Fruit fly (Drosophila melanogaster) whole organism, wandering third instar larva: Measurements from ENCODE around the gene Cyp4ac2.

Experiments
- Abd-B ChIP-seq: fragments of >200 bp; optimal IDR thresholded peaks from 2 replicates; lab custom pipeline; 2017; ENCODE audit warnings: missing biosample characterization, missing genetic modification characterization
- CG32264 ChIP-seq: fragments of 200-800 bp; sonication (Bioruptor generic); optimal IDR thresholded peaks from 2 replicates; lab custom pipeline; 2016; ENCODE audit warnings: missing biosample characterization, missing genetic modification characterization
- CG9705 ChIP-seq: fragments of 200-800 bp; sonication (Bioruptor generic); optimal IDR thresholded peaks from 2 replicates; lab custom pipeline; 2018; ENCODE audit warnings: missing biosample characterization, mild to moderate bottlenecking, missing genetic modification characterization
- CrebA ChIP-seq: fragments of 200-800 bp; sonication (Bioruptor generic); optimal IDR thresholded peaks from 2 replicates; lab custom pipeline; 2016; ENCODE audit warnings: missing biosample characterization, mild to moderate bottlenecking, missing genetic modification characterization, borderline replicate concordance
- Dfd ChIP-seq: fragments of >200 bp; optimal IDR thresholded peaks from 2 replicates; lab custom pipeline; 2017; ENCODE audit warnings: missing biosample characterization, missing genetic modification characterization
- Dif ChIP-seq: fragments of 200-275, 200-300 bp; sonication (Bioruptor generic); optimal IDR thresholded peaks from 2 replicates; lab custom pipeline; 2018; ENCODE audit warnings: missing biosample characterization, missing genetic modification characterization; ENCODE audit not compliant: partially characterized antibody
- GATAd ChIP-seq: sonication (Bioruptor generic); optimal IDR thresholded peaks from 2 replicates; lab custom pipeline; 2016; ENCODE audit warnings: missing biosample characterization, missing genetic modification characterization
- HLH106 ChIP-seq: fragments of 200-800 bp; optimal IDR thresholded peaks from 3 replicates; lab custom pipeline; 2019; ENCODE audit warnings: missing biosample characterization, mild to moderate bottlenecking, missing genetic modification characterization, moderate library complexity
- Hnf4 ChIP-seq: fragments of 200-800 bp; sonication (Bioruptor generic); optimal IDR thresholded peaks from 2 replicates; lab custom pipeline; 2016; ENCODE audit warnings: missing biosample characterization, mild to moderate bottlenecking, missing genetic modification characterization
- Hr83 ChIP-seq: fragments of 200-300 bp; sonication (Bioruptor generic); optimal IDR thresholded peaks from 2 replicates; lab custom pipeline; 2016; ENCODE audit warnings: missing biosample characterization, mild to moderate bottlenecking, missing genetic modification characterization, moderate library complexity; ENCODE audit not compliant: poor library complexity, severe bottlenecking
- Jra ChIP-seq: sonication (Bioruptor generic); optimal IDR thresholded peaks from 2 replicates; lab custom pipeline; 2016; ENCODE audit warnings: missing biosample characterization, missing genetic modification characterization
- N ChIP-seq: fragments of >200 bp; optimal IDR thresholded peaks from 2 replicates; lab custom pipeline; 2018; ENCODE audit warnings: missing biosample characterization, missing external identifiers, missing genetic modification characterization
- OdsH ChIP-seq: fragments of 200-800 bp; sonication (Bioruptor generic); optimal IDR thresholded peaks from 2 replicates; lab custom pipeline; 2016; ENCODE audit warnings: missing biosample characterization, mild to moderate bottlenecking, missing genetic modification characterization
- Rel ChIP-seq, 2 experiments: fragments of 200-800 bp; sonication (Bioruptor generic) in 1 of 2; optimal IDR thresholded peaks; 2 replicates in 1 of 2; 3 replicates in 1 of 2; lab custom pipeline; 2016 to 2019; ENCODE audit warnings: mild to moderate bottlenecking in 2 of 2, missing biosample characterization in 2 of 2, missing genetic modification characterization in 2 of 2, moderate library complexity in 1 of 2
- Sp1 ChIP-seq: fragments of 200-800 bp; sonication (Bioruptor generic); optimal IDR thresholded peaks from 3 replicates; lab custom pipeline; 2019; ENCODE audit warnings: missing biosample characterization, mild to moderate bottlenecking, missing genetic modification characterization, moderate library complexity
- Vsx2 ChIP-seq: fragments of 200-300, 225-300 bp; sonication (Bioruptor generic); optimal IDR thresholded peaks from 2 replicates; lab custom pipeline; 2018; ENCODE audit warnings: missing biosample characterization, missing genetic modification characterization; ENCODE audit not compliant: partially characterized antibody
- br ChIP-seq: fragments of 200-800 bp; sonication (Bioruptor generic); optimal IDR thresholded peaks from 2 replicates; lab custom pipeline; 2016; ENCODE audit warnings: missing biosample characterization, missing genetic modification characterization
- brk ChIP-seq: fragments of 200-800 bp; sonication (Bioruptor generic); optimal IDR thresholded peaks from 2 replicates; lab custom pipeline; 2016; ENCODE audit warnings: missing biosample characterization, mild to moderate bottlenecking, missing genetic modification characterization
- dl ChIP-seq, 2 experiments: fragments of 175-275, 200-275 bp in 1 of 2; fragments of 200-275 bp in 1 of 2; sonication (Bioruptor generic); optimal IDR thresholded peaks; lab custom pipeline; 2018; ENCODE audit warnings: mild to moderate bottlenecking in 2 of 2, missing biosample characterization in 2 of 2, missing genetic modification characterization in 2 of 2, moderate library complexity in 2 of 2; ENCODE audit not compliant: partially characterized antibody in 2 of 2, insufficient read depth in 1 of 2
- dmrt93B ChIP-seq: fragments of 200-800 bp; sonication (Bioruptor generic); optimal IDR thresholded peaks from 2 replicates; lab custom pipeline; 2018; ENCODE audit warnings: missing biosample characterization, mild to moderate bottlenecking, missing genetic modification characterization
- dsf ChIP-seq: sonication (Bioruptor generic); optimal IDR thresholded peaks from 2 replicates; lab custom pipeline; 2016; ENCODE audit warnings: missing biosample characterization, missing genetic modification characterization, borderline replicate concordance
- ey ChIP-seq: fragments of 200-800 bp; sonication (Bioruptor generic); optimal IDR thresholded peaks from 2 replicates; lab custom pipeline; 2016; ENCODE audit warnings: missing biosample characterization, missing genetic modification characterization
- foxo ChIP-seq, 2 experiments: fragments of 200-800 bp; sonication (Bioruptor generic); optimal IDR thresholded peaks; 2 replicates in 1 of 2; 3 replicates in 1 of 2; lab custom pipeline; 2016 to 2017; ENCODE audit warnings: missing biosample characterization in 2 of 2, missing genetic modification characterization in 2 of 2
- fru ChIP-seq: fragments of 200-800 bp; sonication (Bioruptor generic); optimal IDR thresholded peaks from 3 replicates; lab custom pipeline; 2016; ENCODE audit warnings: missing biosample characterization, mild to moderate bottlenecking, missing genetic modification characterization
- h ChIP-seq: fragments of 200-800 bp; sonication (Bioruptor generic); optimal IDR thresholded peaks from 3 replicates; lab custom pipeline; 2016; ENCODE audit warnings: missing biosample characterization, mild to moderate bottlenecking, missing genetic modification characterization
- pan ChIP-seq: fragments of >200 bp; optimal IDR thresholded peaks from 2 replicates; lab custom pipeline; 2017
- psq ChIP-seq: fragments of 200-800 bp; sonication (Bioruptor generic); optimal IDR thresholded peaks from 3 replicates; lab custom pipeline; 2017; ENCODE audit warnings: missing biosample characterization, mild to moderate bottlenecking, missing genetic modification characterization, moderate library complexity
- rgr ChIP-seq: fragments of 200-800 bp; sonication (Bioruptor generic); optimal IDR thresholded peaks from 3 replicates; lab custom pipeline; 2016; ENCODE audit warnings: missing biosample characterization, mild to moderate bottlenecking, missing genetic modification characterization
- sage ChIP-seq: fragments of 200-800 bp; sonication (Bioruptor generic); optimal IDR thresholded peaks from 2 replicates; lab custom pipeline; 2016; ENCODE audit warnings: missing biosample characterization, mild to moderate bottlenecking, missing genetic modification characterization
- tai ChIP-seq: sonication (Bioruptor generic); optimal IDR thresholded peaks from 2 replicates; lab custom pipeline; 2016; ENCODE audit warnings: missing biosample characterization, missing genetic modification characterization
- usp ChIP-seq: fragments of >200 bp; optimal IDR thresholded peaks from 2 replicates; lab custom pipeline; 2017; ENCODE audit warnings: missing biosample characterization, missing genetic modification characterization
- woc ChIP-seq: sonication (Bioruptor generic); optimal IDR thresholded peaks from 2 replicates; lab custom pipeline; 2016; ENCODE audit warnings: missing biosample characterization, mild to moderate bottlenecking, missing genetic modification characterization

Cyp4ac2 gene

dm6 chr2L:5249766-5250165 is 16.4 kb upstream of the Cyp4ac2 start (continued):
- TF ChIP-seq sage (GFP tag; lab: Kevin White, UChicago) (no peak), woc (GFP tag; lab: Kevin White, UChicago) (peak; percentile 87), dl (GFP tag; optimal IDR thresholded peaks at IDR 0.05; lab: Kevin White, UChicago; ENCODE audit: insufficient read depth in 1 of 2, partially characterized antibody in 2 of 2) (no peak)

dm6 chr2L:5251150-5251549 is 15.0 kb upstream of the Cyp4ac2 start:
- no peak for TF ChIP-seq sage (GFP tag; lab: Kevin White, UChicago)
- TF ChIP-seq dsf (GFP tag; lab: Kevin White, UChicago), result no peak
- no peak for TF ChIP-seq pan (lab: Kevin White, UChicago)
- no peak for TF ChIP-seq HLH106
- no peak for TF ChIP-seq N (GFP tag; lab: Kevin White, UChicago)
- TF ChIP-seq woc (GFP tag; lab: Kevin White, UChicago), result no peak
- no peak for TF ChIP-seq fru (GFP tag; lab: Kevin White, UChicago)
- TF ChIP-seq Hr83 (GFP tag; lab: Kevin White, UChicago), result no peak
- TF ChIP-seq, all 38 proteins: peak for 0

dm6 chr2L:5251725-5252124 is 14.5 kb upstream of the Cyp4ac2 start:
- TF ChIP-seq CG32264 (no peak), HLH106 (peak; percentile 15)
- TF ChIP-seq, all 38 proteins: peak for 1

dm6 chr2L:5252399-5253030 is 13.7 kb upstream of the Cyp4ac2 start:
- TF ChIP-seq HLH106, result peak; percentile 82
- peak; percentile 82 for TF ChIP-seq OdsH (GFP tag; lab: Kevin White, UChicago)
- TF ChIP-seq Hnf4 (GFP tag; lab: Kevin White, UChicago), result peak; percentile 31
- TF ChIP-seq Dfd (GFP tag; lab: Kevin White, UChicago), result no peak
- peak; percentile 63 for TF ChIP-seq brk (GFP tag; lab: Kevin White, UChicago)
- TF ChIP-seq foxo (GFP tag; optimal IDR thresholded peaks at IDR 0.05; lab: Kevin White, UChicago), result peak in 1 of 2 experiments; percentile 81
- TF ChIP-seq tai (GFP tag; lab: Kevin White, UChicago), result peak; percentile 74
- TF ChIP-seq Sp1, result peak; percentile 80
- peak; percentile 61 for TF ChIP-seq CrebA (GFP tag; lab: Kevin White, UChicago)
- peak; percentile 81 for TF ChIP-seq ey
- TF ChIP-seq h (GFP tag; lab: Kevin White, UChicago), result peak; percentile 82
- TF ChIP-seq fru (GFP tag; lab: Kevin White, UChicago), result peak; percentile 87
- TF ChIP-seq rgr (GFP tag; lab: Kevin White, UChicago), result peak; percentile 66
- TF ChIP-seq dmrt93B (GFP tag; lab: Kevin White, UChicago), result peak; percentile 60
- no peak for TF ChIP-seq Hr83 (GFP tag; lab: Kevin White, UChicago)
- TF ChIP-seq CG9705 (GFP tag; lab: Kevin White, UChicago), result peak; percentile 58
- TF ChIP-seq woc (GFP tag; lab: Kevin White, UChicago), result peak; percentile 90
- TF ChIP-seq Vsx2 (GFP tag; lab: Kevin White, UChicago), result peak; percentile 14
- no peak for TF ChIP-seq Abd-B (GFP tag; lab: Kevin White, UChicago)
- TF ChIP-seq psq (GFP tag; lab: Kevin White, UChicago), result peak; percentile 77
- peak; percentile 41 for TF ChIP-seq Dif (GFP tag; lab: Kevin White, UChicago)
- TF ChIP-seq usp (GFP tag; lab: Kevin White, UChicago), result no peak
- no peak for TF ChIP-seq sage (GFP tag; lab: Kevin White, UChicago)
- TF ChIP-seq GATAd (GFP tag; lab: Kevin White, UChicago), result no peak
- TF ChIP-seq dsf (GFP tag; lab: Kevin White, UChicago), result peak; percentile 21
- TF ChIP-seq Rel (GFP tag; optimal IDR thresholded peaks at IDR 0.05; lab: Kevin White, UChicago), result no peak
- peak; percentile 17 for TF ChIP-seq Rel (tag; optimal IDR thresholded peaks at IDR 0.05; lab: Kevin White, UChicago)
- peak; percentile 72 for TF ChIP-seq Jra (GFP tag; lab: Kevin White, UChicago)
- TF ChIP-seq br, result peak; percentile 75
